Worm (Caenorhabditis elegans) whole organism, L4 larva: ENCODE data around the gene metl-18.

Experiments used
- dmd-8 ChIP-seq: fragments of 200-800 bp; sonication (Bioruptor generic); IDR thresholded peaks from 2 replicates; pipeline ENCODE4 v1.3.6; 2022; ENCODE audit warnings: missing genetic modification characterization, missing compliant biosample characterization
- lin-13 ChIP-seq: fragments of 150-350 bp; optimal IDR thresholded peaks from 2 replicates; lab custom pipeline; 2014; ENCODE audit warnings: missing biosample characterization, missing genetic modification reagents, missing genetic modification characterization
- nhr-237 ChIP-seq: sonication (generic microtip); optimal IDR thresholded peaks from 2 replicates; lab custom pipeline; 2017; ENCODE audit warnings: missing biosample characterization, missing genetic modification characterization
- spr-1 ChIP-seq: sonication (generic microtip); optimal IDR thresholded peaks from 2 replicates; lab custom pipeline; 2016; ENCODE audit warnings: mild to moderate bottlenecking, missing genetic modification characterization, missing compliant biosample characterization

- TF ChIP-seq nhr-237 (tag; lab: Kevin White, UChicago) (no peak), dmd-8 (GFP tag; lab: Robert Waterston, UW) (no peak), spr-1 (tag; lab: Kevin White, UChicago) (no peak), lin-13 (no peak)
Observed at ce11 chrIII:3393687-3394086, 31.9 kb upstream of the metl-18 start, which contains the start of gene mlc-4.
